Worm (Caenorhabditis elegans) whole organism, mixed stage, embryonic: Measurements from ENCODE around the gene cnc-2.

Source experiments
- M03D4.4 ChIP-seq: sonication (generic microtip); optimal IDR thresholded peaks from 2 replicates; lab custom pipeline; 2017; ENCODE audit warnings: mild to moderate bottlenecking, missing genetic modification characterization, missing compliant biosample characterization
- lin-32 ChIP-seq: fragments of 200-800 bp; sonication (Bioruptor generic); optimal IDR thresholded peaks from 2 replicates; lab custom pipeline; 2018; ENCODE audit warnings: mild to moderate bottlenecking, missing genetic modification characterization, missing compliant biosample characterization

- TF ChIP-seq M03D4.4 (no peak), lin-32 (no peak)
Observed at ce11 chrV:1471078-1471969, 21.3 kb upstream of the cnc-2 start.
